Fruit fly (Drosophila melanogaster): ENCODE results near the gene Nprl2.

Nprl2 gene

dm6 chrX:16912965-16913755 is 29.0 kb upstream of the Nprl2 start, which contains the start of gene CG4928:
CG4928 (plus strand) TSS chrX:16913180.
- TF ChIP-seq psq (optimal IDR thresholded peaks at IDR 0.05) (no peak), ttk (optimal IDR thresholded peaks at IDR 0.05) (no peak)

- TF ChIP-seq Myc (optimal IDR thresholded peaks at IDR 0.05) (no peak), insv (optimal IDR thresholded peaks at IDR 0.05) (no peak), ttk (optimal IDR thresholded peaks at IDR 0.05) (no peak), h (optimal IDR thresholded peaks at IDR 0.05) (no peak), Sin3A (optimal IDR thresholded peaks at IDR 0.05) (no peak), psq (optimal IDR thresholded peaks at IDR 0.05) (no peak)
These were observed 27.8 kb upstream of the Nprl2 start for dm6 chrX:16911962-16912361.

- TF ChIP-seq insv (optimal IDR thresholded peaks at IDR 0.05) = no peak
- TF ChIP-seq psq (optimal IDR thresholded peaks at IDR 0.05) = no peak
- no peak for TF ChIP-seq ttk (optimal IDR thresholded peaks at IDR 0.05)
- no peak for TF ChIP-seq h (optimal IDR thresholded peaks at IDR 0.05)
- TF ChIP-seq Myc (optimal IDR thresholded peaks at IDR 0.05) = no peak
- TF ChIP-seq Sin3A (optimal IDR thresholded peaks at IDR 0.05) = no peak
These were observed 25.7 kb upstream of the Nprl2 start for dm6 chrX:16909886-16910285.

- TF ChIP-seq ttk (optimal IDR thresholded peaks at IDR 0.05) (no peak), insv (optimal IDR thresholded peaks at IDR 0.05) (no peak), psq (optimal IDR thresholded peaks at IDR 0.05) (no peak), Sin3A (optimal IDR thresholded peaks at IDR 0.05) (no peak), Myc (optimal IDR thresholded peaks at IDR 0.05) (no peak), h (optimal IDR thresholded peaks at IDR 0.05) (no peak)
These were observed 25.1 kb upstream of the Nprl2 start for dm6 chrX:16909297-16909696.

dm6 chrX:16907675-16908074 is 23.5 kb upstream of the Nprl2 start:
- TF ChIP-seq insv (optimal IDR thresholded peaks at IDR 0.05) (no peak), Myc (optimal IDR thresholded peaks at IDR 0.05) (no peak), psq (optimal IDR thresholded peaks at IDR 0.05) (no peak), Sin3A (optimal IDR thresholded peaks at IDR 0.05) (no peak), ttk (optimal IDR thresholded peaks at IDR 0.05) (no peak), h (optimal IDR thresholded peaks at IDR 0.05) (no peak)

- no peak for TF ChIP-seq ttk (optimal IDR thresholded peaks at IDR 0.05)
- TF ChIP-seq psq (optimal IDR thresholded peaks at IDR 0.05) = no peak
- no peak for TF ChIP-seq Sin3A (optimal IDR thresholded peaks at IDR 0.05)
- TF ChIP-seq h (optimal IDR thresholded peaks at IDR 0.05) = no peak
- no peak for TF ChIP-seq insv (optimal IDR thresholded peaks at IDR 0.05)
- no peak for TF ChIP-seq Myc (optimal IDR thresholded peaks at IDR 0.05)
These were observed 22.8 kb upstream of the Nprl2 start for dm6 chrX:16907009-16907408.

dm6 chrX:16906065-16906464 is 21.9 kb upstream of the Nprl2 start:
- no peak for TF ChIP-seq Sin3A (optimal IDR thresholded peaks at IDR 0.05)
- no peak for TF ChIP-seq insv (optimal IDR thresholded peaks at IDR 0.05)
- no peak for TF ChIP-seq ttk (optimal IDR thresholded peaks at IDR 0.05)
- TF ChIP-seq h (optimal IDR thresholded peaks at IDR 0.05) = no peak
- TF ChIP-seq psq (optimal IDR thresholded peaks at IDR 0.05) = no peak
- no peak for TF ChIP-seq Myc (optimal IDR thresholded peaks at IDR 0.05)

- TF ChIP-seq ttk (optimal IDR thresholded peaks at IDR 0.05) (no peak), insv (optimal IDR thresholded peaks at IDR 0.05) (no peak), Myc (optimal IDR thresholded peaks at IDR 0.05) (no peak), h (optimal IDR thresholded peaks at IDR 0.05) (no peak), Sin3A (optimal IDR thresholded peaks at IDR 0.05) (no peak), psq (optimal IDR thresholded peaks at IDR 0.05) (no peak)
These were observed 18.3 kb upstream of the Nprl2 start for dm6 chrX:16902435-16902834.

- TF ChIP-seq h (optimal IDR thresholded peaks at IDR 0.05) (no peak), insv (optimal IDR thresholded peaks at IDR 0.05) (no peak), psq (optimal IDR thresholded peaks at IDR 0.05) (no peak), Myc (optimal IDR thresholded peaks at IDR 0.05) (no peak), ttk (optimal IDR thresholded peaks at IDR 0.05) (no peak), Sin3A (optimal IDR thresholded peaks at IDR 0.05) (no peak)
These were observed 16.1 kb upstream of the Nprl2 start for dm6 chrX:16900283-16900682.

- TF ChIP-seq ttk (optimal IDR thresholded peaks at IDR 0.05) = no peak
- TF ChIP-seq psq (optimal IDR thresholded peaks at IDR 0.05) = no peak
These were observed 12.9 kb upstream of the Nprl2 start, which contains the start of gene CG33252 for dm6 chrX:16897087-16897486. CG33252 (minus strand) TSS chrX:16897187.

- TF ChIP-seq insv (optimal IDR thresholded peaks at IDR 0.05) (no peak), h (optimal IDR thresholded peaks at IDR 0.05) (no peak), Sin3A (optimal IDR thresholded peaks at IDR 0.05) (no peak), ttk (optimal IDR thresholded peaks at IDR 0.05) (no peak), Myc (optimal IDR thresholded peaks at IDR 0.05) (no peak), psq (optimal IDR thresholded peaks at IDR 0.05) (no peak)
These were observed 8.9 kb upstream of the Nprl2 start for dm6 chrX:16893034-16893433.

- TF ChIP-seq ttk (optimal IDR thresholded peaks at IDR 0.05) (no peak), Myc (optimal IDR thresholded peaks at IDR 0.05) (no peak)
These were observed 6.4 kb upstream of the Nprl2 start for dm6 chrX:16890599-16890998.

- no peak for TF ChIP-seq h (optimal IDR thresholded peaks at IDR 0.05)
- no peak for TF ChIP-seq ttk (optimal IDR thresholded peaks at IDR 0.05)
- TF ChIP-seq Myc (optimal IDR thresholded peaks at IDR 0.05) = no peak
- no peak for TF ChIP-seq Sin3A (optimal IDR thresholded peaks at IDR 0.05)
- no peak for TF ChIP-seq psq (optimal IDR thresholded peaks at IDR 0.05)
- TF ChIP-seq insv (optimal IDR thresholded peaks at IDR 0.05) = no peak
These were observed 5.3 kb upstream of the Nprl2 start, which contains the start of gene CG13002 for dm6 chrX:16889510-16889909. CG13002 (plus strand) TSS chrX:16889810.

Measured in Kc167 (cell line).